Worm (Caenorhabditis elegans): ENCODE data around the gene grd-7.

DNA sequence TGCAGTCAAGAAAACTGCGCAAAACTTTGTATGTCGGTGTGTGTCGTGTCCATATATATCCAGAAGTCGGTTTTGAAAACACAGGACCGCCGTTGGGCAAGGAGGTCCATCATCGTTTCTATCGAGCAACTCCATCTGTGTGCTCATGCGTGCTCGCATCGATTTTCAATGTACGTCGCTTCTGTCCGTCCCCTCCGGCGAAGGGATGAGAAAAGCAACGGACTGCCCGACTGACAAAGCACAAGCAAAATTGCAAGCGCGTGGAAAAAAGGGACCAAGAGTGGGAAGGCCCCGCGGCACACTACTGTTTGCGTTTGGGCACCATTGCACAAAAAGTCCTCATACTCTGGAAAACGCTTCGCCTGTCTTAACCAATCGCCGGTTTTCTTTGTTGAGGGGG is 46.9 kb downstream of the grd-7 start:
- TF ChIP-seq snpc-4 (tag; optimal IDR thresholded peaks at IDR 0.05): no peak
- TF ChIP-seq R02D3.7 (tag; optimal IDR thresholded peaks at IDR 0.05): no peak
- no peak for TF ChIP-seq lsy-2 (tag; optimal IDR thresholded peaks at IDR 0.05)
- TF ChIP-seq daf-12 (tag; optimal IDR thresholded peaks at IDR 0.05): no peak
- TF ChIP-seq ceh-82 (tag; optimal IDR thresholded peaks at IDR 0.05): no peak

Measured in whole organism, L4 larva.